Worm (Caenorhabditis elegans): ENCODE measurements around the gene pqn-35.

- TF ChIP-seq W03F9.2 (tag; optimal IDR thresholded peaks at IDR 0.05), result no peak
- no peak for TF ChIP-seq dao-5 (tag; optimal IDR thresholded peaks at IDR 0.05)
- TF ChIP-seq him-1 (tag; optimal IDR thresholded peaks at IDR 0.05), result no peak
These were observed 50.4 kb downstream of the pqn-35 start, which contains the start of gene T05A7.12 for ce11 chrII:4663186-4663585.
